Worm (Caenorhabditis elegans): ENCODE data around the gene T05A7.7.

The T05A7.7 gene

DNA sequence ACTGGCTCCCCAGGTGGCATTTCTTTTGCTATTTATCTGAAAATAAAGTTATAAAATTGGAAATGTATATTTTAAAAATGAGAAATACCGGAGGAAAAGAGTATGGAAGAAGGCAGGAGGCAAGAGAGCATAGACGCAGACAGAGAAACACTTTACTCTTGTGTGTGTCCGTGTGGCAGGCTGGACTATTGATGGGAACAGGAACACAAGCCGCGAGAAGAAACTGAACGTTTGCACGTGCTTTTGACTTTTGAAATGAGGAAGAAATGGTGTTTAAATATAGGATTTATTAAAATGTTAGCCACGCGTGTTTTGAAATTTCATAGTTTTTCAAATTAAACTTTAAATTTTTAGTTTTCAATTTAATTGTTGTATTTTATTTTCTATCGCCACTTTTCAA is 44.8 kb upstream of the T05A7.7 start, which contains the start of gene F10G7.10:
Gene F10G7.10, minus strand, starts transcription at position 145 of the 400 bp plus-strand sequence.
- TF ChIP-seq lin-39 (tag; optimal IDR thresholded peaks at IDR 0.05) (no peak), unc-55 (GFP tag; optimal IDR thresholded peaks at IDR 0.05) (peak; percentile 24), mdl-1 (tag; optimal IDR thresholded peaks at IDR 0.05) (no peak), nhr-237 (tag; optimal IDR thresholded peaks at IDR 0.05) (no peak), lin-11 (tag; optimal IDR thresholded peaks at IDR 0.05) (no peak), dmd-4 (tag; optimal IDR thresholded peaks at IDR 0.05) (no peak), lsy-2 (tag; optimal IDR thresholded peaks at IDR 0.05) (peak in 1 of 2 experiments; percentile 35), ceh-16 (tag; optimal IDR thresholded peaks at IDR 0.05) (no peak), egl-27 (tag; optimal IDR thresholded peaks at IDR 0.05) (no peak), nhr-6 (tag; optimal IDR thresholded peaks at IDR 0.05) (no peak), nhr-23 (tag; optimal IDR thresholded peaks at IDR 0.05) (no peak), elt-3 (tag; optimal IDR thresholded peaks at IDR 0.05) (no peak)

DNA sequence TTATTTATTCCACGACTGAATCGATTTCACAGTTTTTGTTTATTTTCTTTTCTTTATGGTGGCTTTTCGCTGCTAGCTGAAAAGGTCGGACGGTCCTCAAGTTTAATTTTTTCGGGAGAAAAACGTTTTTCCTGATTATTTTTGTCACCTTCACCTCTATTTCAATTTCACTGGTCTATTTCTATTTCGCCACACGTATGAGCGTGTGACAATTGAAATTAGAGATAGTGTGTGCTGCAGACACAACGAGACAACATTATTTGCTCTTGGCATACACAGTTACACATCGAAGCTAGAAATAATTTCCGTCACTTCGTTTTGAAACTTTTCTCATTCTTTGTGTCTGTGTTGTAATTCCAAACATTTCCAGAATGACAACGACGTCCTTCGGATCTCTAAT is 34.4 kb upstream of the T05A7.7 start, which contains the start of gene F41C3.8:
Gene F41C3.8, plus strand, starts transcription at position 371 of the 400 bp plus-strand sequence.
- TF ChIP-seq nhr-11 (tag; optimal IDR thresholded peaks at IDR 0.05) = no peak
- TF ChIP-seq nhr-23 (tag; optimal IDR thresholded peaks at IDR 0.05) = no peak
- TF ChIP-seq nhr-129 (tag; optimal IDR thresholded peaks at IDR 0.05) = peak; percentile 17
- no peak for TF ChIP-seq zag-1 (tag; optimal IDR thresholded peaks at IDR 0.05)
- TF ChIP-seq alr-1 (tag; optimal IDR thresholded peaks at IDR 0.05) = no peak
- TF ChIP-seq aly-2 (tag; optimal IDR thresholded peaks at IDR 0.05) = no peak
- TF ChIP-seq blmp-1 (tag; optimal IDR thresholded peaks at IDR 0.05; ENCODE audit: insufficient read depth) = no peak
- no peak for TF ChIP-seq elt-3 (tag; optimal IDR thresholded peaks at IDR 0.05)
- TF ChIP-seq lin-13 (GFP tag; optimal IDR thresholded peaks at IDR 0.05) = no peak
- no peak for TF ChIP-seq ceh-16 (tag; optimal IDR thresholded peaks at IDR 0.05)
- TF ChIP-seq mab-5 (tag; optimal IDR thresholded peaks at IDR 0.05) = no peak
- TF ChIP-seq unc-39 (tag; optimal IDR thresholded peaks at IDR 0.05) = no peak
- no peak for TF ChIP-seq peb-1 (tag; optimal IDR thresholded peaks at IDR 0.05)
- no peak for TF ChIP-seq elt-1 (tag; optimal IDR thresholded peaks at IDR 0.05)
- TF ChIP-seq ztf-1 (GFP tag; conservative IDR thresholded peaks at IDR 0.05) = no peak
- TF ChIP-seq F13H6.1 (tag; optimal IDR thresholded peaks at IDR 0.05) = peak; percentile 29
- no peak for TF ChIP-seq ztf-11 (tag; optimal IDR thresholded peaks at IDR 0.05)
- TF ChIP-seq ZK546.5 (tag; optimal IDR thresholded peaks at IDR 0.05) = no peak
- TF ChIP-seq fos-1 (tag; optimal IDR thresholded peaks at IDR 0.05) = peak; percentile 66
- TF ChIP-seq crh-2 (tag; optimal IDR thresholded peaks at IDR 0.05) = peak; percentile 15

ce11 chrII:4710813-4711212 is 29.5 kb upstream of the T05A7.7 start:
- no peak for TF ChIP-seq dmd-4 (tag; optimal IDR thresholded peaks at IDR 0.05)
- no peak for TF ChIP-seq mbf-1 (tag; optimal IDR thresholded peaks at IDR 0.05)
- TF ChIP-seq elt-1 (tag; optimal IDR thresholded peaks at IDR 0.05) = no peak
- no peak for TF ChIP-seq sem-4 (tag; optimal IDR thresholded peaks at IDR 0.05)
- no peak for TF ChIP-seq unc-55 (GFP tag; optimal IDR thresholded peaks at IDR 0.05)
- no peak for TF ChIP-seq Y55F3AM.14 (GFP tag; optimal IDR thresholded peaks at IDR 0.05)
- no peak for TF ChIP-seq ceh-16 (tag; optimal IDR thresholded peaks at IDR 0.05)
- no peak for TF ChIP-seq nhr-25 (tag; optimal IDR thresholded peaks at IDR 0.05)
- TF ChIP-seq unc-62 (GFP tag; optimal IDR thresholded peaks at IDR 0.05) = no peak
- no peak for TF ChIP-seq nhr-21 (tag; optimal IDR thresholded peaks at IDR 0.05)

ce11 chrII:4710120-4710519 is 28.8 kb upstream of the T05A7.7 start, which contains the start of gene tag-151:
Gene tag-151 (plus strand): TSS chrII:4710277.
- TF ChIP-seq mdl-1 (tag; optimal IDR thresholded peaks at IDR 0.05) (no peak), ceh-16 (tag; optimal IDR thresholded peaks at IDR 0.05) (no peak), nhr-10 (tag; optimal IDR thresholded peaks at IDR 0.05) (no peak), nhr-21 (tag; optimal IDR thresholded peaks at IDR 0.05) (no peak), Y55F3AM.14 (GFP tag; optimal IDR thresholded peaks at IDR 0.05) (no peak), nhr-25 (tag; optimal IDR thresholded peaks at IDR 0.05) (peak; percentile 3), elt-3 (tag; optimal IDR thresholded peaks at IDR 0.05) (no peak), sma-9 (GFP tag; optimal IDR thresholded peaks at IDR 0.05) (no peak), sma-9 (tag; optimal IDR thresholded peaks at IDR 0.05) (no peak), unc-55 (GFP tag; optimal IDR thresholded peaks at IDR 0.05) (no peak), mbf-1 (tag; optimal IDR thresholded peaks at IDR 0.05) (no peak), unc-62 (GFP tag; optimal IDR thresholded peaks at IDR 0.05) (no peak), ztf-4 (tag; optimal IDR thresholded peaks at IDR 0.05) (no peak), lsy-2 (tag; optimal IDR thresholded peaks at IDR 0.05) (peak in 1 of 2 experiments; percentile 8), nhr-237 (tag; optimal IDR thresholded peaks at IDR 0.05) (no peak), lin-13 (GFP tag; optimal IDR thresholded peaks at IDR 0.05) (no peak)
